Fruit fly (Drosophila melanogaster): Measurements from ENCODE around the gene Ucp4C.

The Ucp4C gene

DNA sequence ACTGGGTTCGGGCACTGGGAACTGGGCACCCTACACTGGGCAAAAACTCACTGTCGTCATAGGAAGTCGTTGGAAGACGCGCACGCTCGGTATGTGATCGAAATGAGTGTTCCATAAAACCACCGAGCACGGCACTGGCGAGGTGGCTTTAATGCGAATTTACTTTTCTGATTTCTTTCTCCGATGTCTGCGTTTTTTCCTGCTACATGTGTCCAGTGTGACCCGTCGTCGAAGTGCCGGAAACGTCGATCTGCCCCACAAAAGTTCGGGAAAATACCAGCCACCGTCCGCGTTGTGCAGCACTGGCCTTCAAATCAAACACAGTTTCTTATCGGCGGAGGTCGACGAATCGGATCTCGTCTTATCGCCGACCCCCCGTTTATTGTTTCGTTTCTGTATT, 30.9 kb downstream of the Ucp4C start, which contains the start of gene Kdm5 (continued):
- TF ChIP-seq tin (GFP tag; optimal IDR thresholded peaks at IDR 0.05) (peak; percentile 30), Ets65A (GFP tag) (no peak), Hey (tag; optimal IDR thresholded peaks at IDR 0.05) (no peak), CG9817 (tag; optimal IDR thresholded peaks at IDR 0.05) (peak; percentile 11), lmd (GFP tag; IDR thresholded peaks at IDR 0.05) (peak; percentile 25; the same call in 1 of the 2 replicates), nmo (GFP tag; optimal IDR thresholded peaks at IDR 0.05) (peak; percentile 25), sug (tag; optimal IDR thresholded peaks at IDR 0.05) (peak; percentile 99), jing (GFP tag; optimal IDR thresholded peaks at IDR 0.05) (no peak), CrebB (tag; optimal IDR thresholded peaks at IDR 0.05) (peak; percentile 14), CG10431 (GFP tag; optimal IDR thresholded peaks at IDR 0.05) (peak; percentile 58), CG4424 (GFP tag; optimal IDR thresholded peaks at IDR 0.05) (no peak), zf30C (GFP tag; optimal IDR thresholded peaks at IDR 0.05) (no peak), ATbp (GFP tag; optimal IDR thresholded peaks at IDR 0.05) (no peak), corto (GFP tag; optimal IDR thresholded peaks at IDR 0.05) (no peak), CG17361 (GFP tag; IDR thresholded peaks at IDR 0.05) (no peak), CG34422 (GFP tag; IDR thresholded peaks at IDR 0.05) (peak; percentile 65; the same call in 2 of the 3 replicates), sisA (GFP tag; IDR thresholded peaks at IDR 0.05) (no peak), CG10543 (GFP tag; optimal IDR thresholded peaks at IDR 0.05) (peak; percentile 78), nerfin-1 (tag; optimal IDR thresholded peaks at IDR 0.05) (no peak), ab (GFP tag; optimal IDR thresholded peaks at IDR 0.05) (no peak), dmrt99B (tag; optimal IDR thresholded peaks at IDR 0.05) (no peak), rib (GFP tag; IDR thresholded peaks at IDR 0.05) (no peak), gce (GFP tag; IDR thresholded peaks at IDR 0.05) (0 out of 3 replicates have a peak, but pooled peaks have one; percentile 5), CG1233 (GFP tag; optimal IDR thresholded peaks at IDR 0.05) (no peak), pnt (GFP tag; optimal IDR thresholded peaks at IDR 0.05) (no peak), cato (GFP tag; optimal IDR thresholded peaks at IDR 0.05; ENCODE audit: borderline replicate concordance) (no peak), CG5180 (GFP tag; optimal IDR thresholded peaks at IDR 0.05) (no peak), Tbp (GFP tag; optimal IDR thresholded peaks at IDR 0.05) (no peak), CTCF (GFP tag; optimal IDR thresholded peaks at IDR 0.05) (peak; percentile 30), CG9932 (GFP tag; IDR thresholded peaks at IDR 0.05) (peak; percentile 61), CG2116 (GFP tag; optimal IDR thresholded peaks at IDR 0.05) (peak; percentile 26), Sry-β (GFP tag; optimal IDR thresholded peaks at IDR 0.05) (no peak), Ets97D (GFP tag; optimal IDR thresholded peaks at IDR 0.05) (peak; percentile 86), Fer1 (GFP tag; optimal IDR thresholded peaks at IDR 0.05) (peak; percentile 48), chif (GFP tag; optimal IDR thresholded peaks at IDR 0.05) (no peak), Hmr (GFP tag; optimal IDR thresholded peaks at IDR 0.05) (peak; percentile 54), NK7.1 (GFP tag; optimal IDR thresholded peaks at IDR 0.05) (no peak), CG32532 (GFP tag; IDR thresholded peaks at IDR 0.05) (peak; percentile 58), fd102C (GFP tag; optimal IDR thresholded peaks at IDR 0.05) (no peak), kni (GFP tag; optimal IDR thresholded peaks at IDR 0.05) (no peak), eyg (GFP tag; optimal IDR thresholded peaks at IDR 0.05) (no peak), CG33557 (GFP tag; optimal IDR thresholded peaks at IDR 0.05) (no peak), bowl (GFP tag; IDR thresholded peaks at IDR 0.05) (no peak), Sry-δ (GFP tag; optimal IDR thresholded peaks at IDR 0.05) (peak; percentile 37), CG14050 (GFP tag; IDR thresholded peaks at IDR 0.05) (no peak), hbn (GFP tag; IDR thresholded peaks at IDR 0.05; ENCODE audit: partially characterized antibody) (no peak), Jarid2 (GFP tag; optimal IDR thresholded peaks at IDR 0.05) (peak; percentile 42), CG8944 (GFP tag; optimal IDR thresholded peaks at IDR 0.05) (peak; percentile 23), pum (GFP tag; optimal IDR thresholded peaks at IDR 0.05) (no peak), ind (GFP tag; optimal IDR thresholded peaks at IDR 0.05) (no peak), D19A (tag; optimal IDR thresholded peaks at IDR 0.05) (no peak), CG7963 (GFP tag; IDR thresholded peaks at IDR 0.05; ENCODE audit: partially characterized antibody) (no peak)
